Worm (Caenorhabditis elegans) whole organism, L1 larva: ENCODE measurements around the gene crb-1.

ENCODE experiments used
- alr-1 ChIP-seq: fragments of 200-800 bp; sonication (Bioruptor generic); optimal IDR thresholded peaks from 2 replicates; lab custom pipeline; 2018; ENCODE audit warnings: borderline replicate concordance, mild to moderate bottlenecking, missing genetic modification characterization, missing compliant biosample characterization
- efl-1 ChIP-seq, 4 experiments: fragments of 150-350 bp; optimal IDR thresholded peaks in 3 of 4; peaks in 1 of 4; 1 replicate in 1 of 4; 2 replicates in 3 of 4; lab custom pipeline; 2014; ENCODE audit warnings: missing biosample characterization in 2 of 4, missing genetic modification characterization in 2 of 4, missing genetic modification reagents in 2 of 4
- lin-14 ChIP-seq: fragments of 200-800 bp; sonication (Bioruptor generic); optimal IDR thresholded peaks from 2 replicates; lab custom pipeline; 2018; ENCODE audit warnings: mild to moderate bottlenecking, missing genetic modification characterization, moderate library complexity, missing compliant biosample characterization

DNA sequence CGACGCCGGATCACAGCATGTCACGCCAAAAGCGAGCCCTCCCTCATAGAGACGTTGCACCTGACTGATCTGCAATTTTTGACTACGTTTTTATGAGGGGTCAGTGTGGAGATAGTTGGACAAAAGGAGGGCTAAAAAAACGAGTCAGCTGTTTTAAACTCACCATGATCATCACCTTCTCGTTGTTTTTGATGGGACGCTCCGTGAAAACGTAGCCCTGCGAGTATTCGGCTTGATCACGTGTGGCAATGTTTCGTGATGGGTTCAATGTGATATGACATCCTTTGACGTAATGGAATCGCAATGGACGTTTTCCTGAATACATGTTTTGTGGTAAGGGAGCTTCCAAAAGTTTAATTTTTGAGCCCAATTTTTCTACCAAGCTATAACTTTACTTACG lies 28.7 kb downstream of the crb-1 start:
- TF ChIP-seq lin-14 (GFP tag; lab: Kevin White, UChicago) (peak; percentile 56), efl-1 (optimal IDR thresholded peaks at IDR 0.05; lab: Kevin White, UChicago) (no peak), efl-1 (GFP tag; optimal IDR thresholded peaks at IDR 0.05 in 1 of 2; lab: Kevin White, UChicago) (no peak), alr-1 (tag; lab: Kevin White, UChicago) (no peak)
